Fruit fly (Drosophila melanogaster) whole organism, embryonic: ENCODE data around the gene kat-60L1.

Experiments used
- Atf6 ChIP-seq: fragments of 200-800 bp; sonication (Bioruptor generic); IDR thresholded peaks from 2 replicates; pipeline ENCODE4 v1.3.6; 2022; ENCODE audit warnings: missing biosample characterization, missing genetic modification characterization
- CG10274 ChIP-seq: fragments of 200-800 bp; sonication (Bioruptor generic); optimal IDR thresholded peaks from 3 replicates; lab custom pipeline; 2017; ENCODE audit warnings: missing biosample characterization, mild to moderate bottlenecking, missing genetic modification characterization
- CG11504 ChIP-seq: fragments of 200-800 bp; sonication (Bioruptor generic); optimal IDR thresholded peaks from 3 replicates; lab custom pipeline; 2019; ENCODE audit warnings: missing biosample characterization, mild to moderate bottlenecking, missing genetic modification characterization, moderate library complexity
- CG12391 ChIP-seq: fragments of 200-800 bp; sonication (Bioruptor generic); optimal IDR thresholded peaks from 3 replicates; lab custom pipeline; 2018; ENCODE audit warnings: missing biosample characterization, mild to moderate bottlenecking, missing genetic modification characterization, moderate library complexity
- CG13424 ChIP-seq: fragments of 200-800 bp; sonication (Bioruptor generic); optimal IDR thresholded peaks from 2 replicates; lab custom pipeline; 2019; ENCODE audit warnings: missing biosample characterization, mild to moderate bottlenecking, missing genetic modification characterization, moderate library complexity
- CG14441 ChIP-seq: fragments of 200-800 bp; sonication (Bioruptor generic); IDR thresholded peaks from 2 replicates; pipeline ENCODE4 v1.3.6; 2022; ENCODE audit warnings: missing biosample characterization, missing genetic modification characterization
- CG14667 ChIP-seq: fragments of 200-800 bp; sonication (Bioruptor generic); IDR thresholded peaks from 2 replicates; pipeline ENCODE4 v1.3.6; 2022; ENCODE audit warnings: missing biosample characterization, missing genetic modification characterization
- CG17328 ChIP-seq: fragments of 200-800 bp; sonication (Bioruptor generic); IDR thresholded peaks from 2 replicates; pipeline ENCODE4 v1.3.6; 2022; ENCODE audit warnings: missing biosample characterization, missing genetic modification characterization
- CG18599 ChIP-seq: fragments of 200-800 bp; sonication (Bioruptor generic); optimal IDR thresholded peaks from 3 replicates; lab custom pipeline; 2017; ENCODE audit warnings: missing biosample characterization, missing genetic modification characterization, mild to moderate bottlenecking, moderate library complexity, missing genetic modification reagents
- CG2120 ChIP-seq: fragments of 200-800 bp; sonication (Bioruptor generic); optimal IDR thresholded peaks from 3 replicates; lab custom pipeline; 2016; ENCODE audit warnings: missing biosample characterization, missing genetic modification characterization
- CG2875 ChIP-seq: fragments of 200-800 bp; sonication (Bioruptor generic); optimal IDR thresholded peaks from 2 replicates; lab custom pipeline; 2017; ENCODE audit warnings: missing biosample characterization, mild to moderate bottlenecking, missing genetic modification characterization, missing genetic modification reagents
- CG4404 ChIP-seq: fragments of 200-800 bp; sonication (Bioruptor generic); IDR thresholded peaks from 2 replicates; pipeline ENCODE4 v1.3.6; 2022; ENCODE audit warnings: missing biosample characterization, missing genetic modification characterization
- CG4707 ChIP-seq: fragments of 200-800 bp; sonication (Bioruptor generic); optimal IDR thresholded peaks from 2 replicates; lab custom pipeline; 2018; ENCODE audit warnings: missing biosample characterization, mild to moderate bottlenecking, missing genetic modification characterization, moderate library complexity
- CG5245 ChIP-seq: fragments of 200-800 bp; sonication (Bioruptor generic); optimal IDR thresholded peaks from 3 replicates; lab custom pipeline; 2016; ENCODE audit warnings: missing biosample characterization, missing genetic modification characterization
- CG6791 ChIP-seq: fragments of 200-800 bp; sonication (Bioruptor generic); IDR thresholded peaks from 3 replicates; pipeline ENCODE4 v1.3.6; 2022; ENCODE audit warnings: missing biosample characterization, missing genetic modification characterization; ENCODE audit not compliant: partially characterized antibody
- CG7745 ChIP-seq: fragments of 200-800 bp; sonication (Bioruptor generic); optimal IDR thresholded peaks from 2 replicates; lab custom pipeline; 2018; ENCODE audit warnings: missing biosample characterization, mild to moderate bottlenecking, missing genetic modification characterization, moderate library complexity
- CG7963 ChIP-seq: fragments of 200-800 bp; sonication (Bioruptor generic); IDR thresholded peaks from 3 replicates; pipeline ENCODE4 v1.3.6; 2022; ENCODE audit warnings: missing biosample characterization, missing genetic modification characterization; ENCODE audit not compliant: partially characterized antibody
- CG9932 ChIP-seq: fragments of 200-800 bp; sonication (Bioruptor generic); IDR thresholded peaks from 2 replicates; pipeline ENCODE4 v1.3.6; 2022; ENCODE audit warnings: missing biosample characterization, missing genetic modification characterization
- CTCF ChIP-seq: fragments of 200-800 bp; sonication (Bioruptor generic); optimal IDR thresholded peaks from 2 replicates; lab custom pipeline; 2017; ENCODE audit warnings: missing biosample characterization, mild to moderate bottlenecking, missing genetic modification characterization, moderate library complexity
- CkIIα-i1 ChIP-seq: fragments of 200-800 bp; sonication (Bioruptor generic); IDR thresholded peaks from 2 replicates; pipeline ENCODE4 v1.3.6; 2022; ENCODE audit warnings: missing biosample characterization, missing genetic modification characterization
- D19A ChIP-seq: fragments of 200-800 bp; optimal IDR thresholded peaks from 3 replicates; lab custom pipeline; 2019; ENCODE audit warnings: missing biosample characterization, mild to moderate bottlenecking, missing genetic modification characterization, moderate library complexity
- D19B ChIP-seq: fragments of 200-800 bp; sonication (Bioruptor generic); optimal IDR thresholded peaks from 2 replicates; lab custom pipeline; 2017; ENCODE audit warnings: missing biosample characterization, mild to moderate bottlenecking, missing genetic modification characterization
- Gug ChIP-seq: fragments of 200-800 bp; sonication (Bioruptor generic); IDR thresholded peaks from 4 replicates; pipeline ENCODE4 v1.3.6; 2022; ENCODE audit warnings: missing biosample characterization, missing genetic modification characterization
- HmgD ChIP-seq: fragments of 200-800 bp; sonication (Bioruptor generic); optimal IDR thresholded peaks from 3 replicates; lab custom pipeline; 2016; ENCODE audit warnings: missing biosample characterization, missing genetic modification characterization
- Hr78 ChIP-seq, 2 experiments: fragments of 200-800 bp in 1 of 2; fragments of >200 bp in 1 of 2; sonication (Bioruptor generic) in 1 of 2; optimal IDR thresholded peaks; 2 replicates each; lab custom pipeline; 2017 to 2019; ENCODE audit warnings: missing biosample characterization in 2 of 2, missing genetic modification characterization in 2 of 2, mild to moderate bottlenecking in 1 of 2, moderate library complexity in 1 of 2
- Xbp1 ChIP-seq: fragments of 200-800 bp; sonication (Bioruptor generic); optimal IDR thresholded peaks from 3 replicates; lab custom pipeline; 2016; ENCODE audit warnings: missing biosample characterization, mild to moderate bottlenecking, missing genetic modification characterization
- al ChIP-seq: fragments of 200-800 bp; sonication (Bioruptor generic); IDR thresholded peaks from 2 replicates; pipeline ENCODE4 v1.3.6; 2022; ENCODE audit warnings: missing biosample characterization, missing genetic modification characterization
- caup ChIP-seq: fragments of 200-800 bp; sonication (Bioruptor generic); optimal IDR thresholded peaks from 3 replicates; lab custom pipeline; 2017; ENCODE audit warnings: missing biosample characterization, mild to moderate bottlenecking, missing genetic modification characterization, moderate library complexity; ENCODE audit not compliant: severe bottlenecking
- dan ChIP-seq: fragments of 200-800 bp; sonication (Bioruptor generic); IDR thresholded peaks from 2 replicates; pipeline ENCODE4 v1.3.6; 2022; ENCODE audit warnings: missing biosample characterization, missing genetic modification characterization
- disco-r ChIP-seq: fragments of 200-800 bp; sonication (Bioruptor generic); optimal IDR thresholded peaks from 2 replicates; lab custom pipeline; 2016; ENCODE audit warnings: missing biosample characterization, missing genetic modification characterization
- dpn ChIP-seq, 2 experiments: fragments of 200-800 bp; sonication (Bioruptor generic); optimal IDR thresholded peaks; 3 replicates each; lab custom pipeline; 2016; ENCODE audit warnings: missing biosample characterization in 2 of 2, missing genetic modification characterization in 2 of 2
- gem ChIP-seq: fragments of 200-800 bp; sonication (Bioruptor generic); optimal IDR thresholded peaks from 2 replicates; lab custom pipeline; 2019; ENCODE audit warnings: missing biosample characterization, mild to moderate bottlenecking, missing genetic modification characterization, moderate library complexity
- jumu ChIP-seq: fragments of 200-800 bp; sonication (Bioruptor generic); optimal IDR thresholded peaks from 3 replicates; lab custom pipeline; 2016; ENCODE audit warnings: missing biosample characterization, missing genetic modification characterization
- knrl ChIP-seq: fragments of 200-800 bp; sonication (Bioruptor generic); IDR thresholded peaks from 3 replicates; pipeline ENCODE4 v1.3.6; 2022; ENCODE audit warnings: missing biosample characterization, missing genetic modification characterization; ENCODE audit not compliant: partially characterized antibody
- mld ChIP-seq: fragments of 200-800 bp; sonication (Bioruptor generic); IDR thresholded peaks from 3 replicates; pipeline ENCODE4 v1.3.6; 2022; ENCODE audit warnings: missing biosample characterization, missing genetic modification characterization; ENCODE audit not compliant: partially characterized antibody
- nerfin-2 ChIP-seq: fragments of 200-800 bp; sonication (Bioruptor generic); IDR thresholded peaks from 2 replicates; pipeline ENCODE4 v1.3.6; 2022; ENCODE audit warnings: missing biosample characterization, missing genetic modification characterization; ENCODE audit not compliant: partially characterized antibody
- otp ChIP-seq: fragments of 200-800 bp; sonication (Bioruptor generic); IDR thresholded peaks from 3 replicates; pipeline ENCODE4, ENCODE4 v1.3.6; 2022; ENCODE audit warnings: missing biosample characterization, missing genetic modification characterization
- pan ChIP-seq, 4 experiments: fragments of >200 bp in 3 of 4; fragments of 200-800 bp in 1 of 4; sonication (Bioruptor generic) in 1 of 4; optimal IDR thresholded peaks in 3 of 4; IDR thresholded peaks in 1 of 4; 2 replicates each; pipeline versions ENCODE4 v1.3.6 to Lab custom; 2017 to 2022; ENCODE audit warnings: missing biosample characterization in 2 of 4, missing genetic modification characterization in 2 of 4, mixed read lengths in 1 of 4
- pfk ChIP-seq: fragments of 200-800 bp; sonication (Bioruptor generic); optimal IDR thresholded peaks from 2 replicates; lab custom pipeline; 2018; ENCODE audit warnings: missing biosample characterization, mild to moderate bottlenecking, missing genetic modification characterization, moderate library complexity
- pnt ChIP-seq: fragments of 200-800 bp; sonication (Bioruptor generic); optimal IDR thresholded peaks from 3 replicates; lab custom pipeline; 2016; ENCODE audit warnings: missing biosample characterization, missing genetic modification characterization
- rib ChIP-seq: fragments of 200-800 bp; sonication (Bioruptor generic); IDR thresholded peaks from 2 replicates; pipeline ENCODE4 v1.3.6; 2022; ENCODE audit warnings: missing biosample characterization, missing genetic modification characterization
- schlank ChIP-seq: fragments of 200-800 bp; sonication (Bioruptor generic); optimal IDR thresholded peaks from 2 replicates; lab custom pipeline; 2018; ENCODE audit warnings: missing biosample characterization, mild to moderate bottlenecking, missing genetic modification characterization
- sens ChIP-seq: fragments of 200-800 bp; sonication (Bioruptor generic); peaks from one replicate; lab custom pipeline; 2016; ENCODE audit warnings: missing biosample characterization, missing genetic modification characterization
- sens-2 ChIP-seq: fragments of 200-800 bp; sonication (Bioruptor generic); IDR thresholded peaks from 2 replicates; pipeline ENCODE4 v1.3.6; 2022; ENCODE audit warnings: missing biosample characterization, missing genetic modification characterization
- tio ChIP-seq: fragments of 200-800 bp; sonication (Bioruptor generic); optimal IDR thresholded peaks from 2 replicates; lab custom pipeline; 2017; ENCODE audit warnings: missing biosample characterization, missing genetic modification characterization, inconsistent platforms
- toy ChIP-seq: fragments of 200-800 bp; sonication (Bioruptor generic); IDR thresholded peaks from 2 replicates; pipeline ENCODE4 v1.3.6; 2022; ENCODE audit warnings: missing biosample characterization, missing genetic modification characterization
- ttk ChIP-seq: fragments of 200-800 bp; sonication (Bioruptor generic); IDR thresholded peaks from 2 replicates; pipeline ENCODE4 v2.1.2; 2022; ENCODE audit warnings: missing biosample characterization, missing genetic modification characterization
- usp ChIP-seq: fragments of >200 bp; optimal IDR thresholded peaks from 2 replicates; lab custom pipeline; 2017; ENCODE audit warnings: missing biosample characterization, missing genetic modification characterization

The kat-60L1 gene

dm6 chr3R:5778731-5779593 is 2.6 kb upstream of the kat-60L1 start, which contains the start of gene jagn (continued):
- peak; percentile 99 for TF ChIP-seq nerfin-2
- peak; percentile 28; the same call in 1 of the 2 replicates for TF ChIP-seq CG4404 (GFP tag; lab: Robert Waterston, UW)
- TF ChIP-seq pnt: no peak
- TF ChIP-seq Gug (GFP tag; lab: Robert Waterston, UW): peak; percentile 93
- no peak for TF ChIP-seq CG10274 (GFP tag; lab: Kevin White, UChicago)
- no peak for TF ChIP-seq gem (tag; lab: Kevin White, UChicago)
- TF ChIP-seq CG18599 (GFP tag; lab: Kevin White, UChicago): peak; percentile 2
- peak; percentile 90 for TF ChIP-seq sens (GFP tag; lab: Kevin White, UChicago)
- peak; percentile 61 for TF ChIP-seq al (GFP tag; lab: Robert Waterston, UW)
- TF ChIP-seq D19A: peak; percentile 11
- TF ChIP-seq CG17328 (GFP tag; lab: Robert Waterston, UW): peak; percentile 56
- peak; percentile 58 for TF ChIP-seq ttk (GFP tag; lab: Robert Waterston, UW)
- peak; percentile 100 for TF ChIP-seq knrl
- TF ChIP-seq CG4707 (GFP tag; lab: Kevin White, UChicago): no peak
- no peak for TF ChIP-seq pan (optimal IDR thresholded peaks at IDR 0.05; lab: Kevin White, UChicago)
- TF ChIP-seq pan (GFP tag; optimal IDR thresholded peaks at IDR 0.05 in 1 of 2, IDR thresholded peaks at IDR 0.05 in 1 of 2): peak in 1 of 2 experiments; percentile 63
- TF ChIP-seq CG7963 (GFP tag; lab: Robert Waterston, UW): peak; percentile 100
- TF ChIP-seq rib (GFP tag; lab: Robert Waterston, UW): peak; percentile 55; the same call in 1 of the 2 replicates
- peak; percentile 12 for TF ChIP-seq CG5245
- TF ChIP-seq sens-2 (GFP tag; lab: Robert Waterston, UW): no peak
- peak; percentile 27 for TF ChIP-seq CG14667 (GFP tag; lab: Robert Waterston, UW)
- no peak for TF ChIP-seq disco-r
- peak; percentile 67 to 69 for TF ChIP-seq dpn (GFP tag; optimal IDR thresholded peaks at IDR 0.05; lab: Kevin White, UChicago)
- TF ChIP-seq jumu (GFP tag; lab: Kevin White, UChicago): peak; percentile 50
- peak; percentile 78 for TF ChIP-seq CG2120 (GFP tag; lab: Kevin White, UChicago)
- TF ChIP-seq mld (GFP tag; lab: Robert Waterston, UW): peak; percentile 99
- TF ChIP-seq CG14441 (GFP tag; lab: Robert Waterston, UW): peak; percentile 27; the same call in 1 of the 2 replicates
- TF ChIP-seq toy: peak; percentile 75
- TF ChIP-seq dan (GFP tag; lab: Robert Waterston, UW): no peak
- TF ChIP-seq CG11504 (tag; lab: Kevin White, UChicago): no peak
- peak; percentile 73 for TF ChIP-seq caup (GFP tag; lab: Kevin White, UChicago)
- TF ChIP-seq CkIIα-i1 (GFP tag; lab: Robert Waterston, UW): no peak
- TF ChIP-seq Atf6 (GFP tag; lab: Robert Waterston, UW): peak; percentile 47; the same call in 1 of the 2 replicates
- TF ChIP-seq HmgD (GFP tag; lab: Kevin White, UChicago): peak; percentile 56
- TF ChIP-seq usp: no peak
- TF ChIP-seq Xbp1 (GFP tag; lab: Kevin White, UChicago): peak; percentile 78
- peak; percentile 68 for TF ChIP-seq CG12391 (tag; lab: Kevin White, UChicago)
- peak; percentile 100 for TF ChIP-seq CG6791 (GFP tag; lab: Robert Waterston, UW)
- peak; percentile 35 for TF ChIP-seq CG13424
- peak; percentile 68; the same call in 2 of the 3 replicates for TF ChIP-seq otp (GFP tag; lab: Robert Waterston, UW)
- no peak for TF ChIP-seq CG2875 (GFP tag; lab: Kevin White, UChicago)
- no peak for TF ChIP-seq Hr78 (GFP tag; optimal IDR thresholded peaks at IDR 0.05; lab: Kevin White, UChicago)
- peak; percentile 82 for TF ChIP-seq CTCF (GFP tag; lab: Kevin White, UChicago)
- no peak for TF ChIP-seq schlank (tag; lab: Kevin White, UChicago)
- TF ChIP-seq D19B (GFP tag; lab: Kevin White, UChicago): peak; percentile 30
- TF ChIP-seq CG7745: no peak
- peak; percentile 95 for TF ChIP-seq CG9932
- TF ChIP-seq tio (GFP tag; lab: Kevin White, UChicago): no peak
- no peak for TF ChIP-seq pfk (GFP tag; lab: Kevin White, UChicago)
